Fruit fly (Drosophila melanogaster): ENCODE measurements around the gene CG12204.

The CG12204 gene

dm6 chrX:19496808-19497259 is 2.6 kb upstream of the CG12204 start (continued):
- TF ChIP-seq vri (GFP tag; optimal IDR thresholded peaks at IDR 0.05) (peak; percentile 61), acj6 (GFP tag; optimal IDR thresholded peaks at IDR 0.05) (no peak), CG3919 (GFP tag; optimal IDR thresholded peaks at IDR 0.05) (no peak), CG6854 (GFP tag; optimal IDR thresholded peaks at IDR 0.05) (no peak), Blimp-1 (GFP tag; optimal IDR thresholded peaks at IDR 0.05) (no peak), Smox (GFP tag; optimal IDR thresholded peaks at IDR 0.05) (no peak), achi (GFP tag; optimal IDR thresholded peaks at IDR 0.05) (no peak), Eip78C (GFP tag) (no peak), Sox15 (GFP tag; optimal IDR thresholded peaks at IDR 0.05) (no peak), CG16779 (tag; optimal IDR thresholded peaks at IDR 0.05) (no peak), ss (GFP tag; optimal IDR thresholded peaks at IDR 0.05) (peak in 1 of 2 experiments; percentile 12), CG4318 (GFP tag; optimal IDR thresholded peaks at IDR 0.05) (no peak), Met (GFP tag; optimal IDR thresholded peaks at IDR 0.05) (no peak)

- TF ChIP-seq CG4318 (GFP tag; optimal IDR thresholded peaks at IDR 0.05): no peak
- peak; percentile 47; the same call in 1 of the 2 replicates for TF ChIP-seq CG11294 (GFP tag; IDR thresholded peaks at IDR 0.05)
- TF ChIP-seq fkh (GFP tag; optimal IDR thresholded peaks at IDR 0.05): peak; percentile 60
- TF ChIP-seq CG10669 (GFP tag; optimal IDR thresholded peaks at IDR 0.05): peak; percentile 59
- TF ChIP-seq CG10631 (GFP tag; optimal IDR thresholded peaks at IDR 0.05): peak; percentile 69
- TF ChIP-seq dac (GFP tag; optimal IDR thresholded peaks at IDR 0.05): peak; percentile 66
- no peak for TF ChIP-seq vri (GFP tag; optimal IDR thresholded peaks at IDR 0.05)
- peak; percentile 61 for TF ChIP-seq CG3919 (GFP tag; optimal IDR thresholded peaks at IDR 0.05)
- peak; percentile 35 for TF ChIP-seq CG8319 (GFP tag; optimal IDR thresholded peaks at IDR 0.05)
- peak; percentile 9 to 48 for TF ChIP-seq ss (GFP tag; optimal IDR thresholded peaks at IDR 0.05)
- TF ChIP-seq Ets96B (tag; optimal IDR thresholded peaks at IDR 0.05): peak; percentile 56
- peak; percentile 68 for TF ChIP-seq Hr39 (GFP tag; optimal IDR thresholded peaks at IDR 0.05)
- no peak for TF ChIP-seq Blimp-1 (GFP tag; optimal IDR thresholded peaks at IDR 0.05)
- TF ChIP-seq spab (GFP tag; optimal IDR thresholded peaks at IDR 0.05): no peak
- peak; percentile 12 for TF ChIP-seq CG16779 (tag; optimal IDR thresholded peaks at IDR 0.05)
- TF ChIP-seq CG6163 (GFP tag; IDR thresholded peaks at IDR 0.05): peak; percentile 61
- TF ChIP-seq fd59A (GFP tag; optimal IDR thresholded peaks at IDR 0.05): peak; percentile 45
- peak; percentile 58 for TF ChIP-seq CG6276 (GFP tag; optimal IDR thresholded peaks at IDR 0.05)
- peak; percentile 62 for TF ChIP-seq Eip75B (GFP tag; optimal IDR thresholded peaks at IDR 0.05)
- peak; percentile 72 for TF ChIP-seq CG15336 (GFP tag; IDR thresholded peaks at IDR 0.05)
- TF ChIP-seq acj6 (GFP tag; optimal IDR thresholded peaks at IDR 0.05): peak; percentile 64
- TF ChIP-seq Sox14 (GFP tag; optimal IDR thresholded peaks at IDR 0.05): peak; percentile 66
- peak; percentile 36 for TF ChIP-seq Lpt (GFP tag; optimal IDR thresholded peaks at IDR 0.05)
- peak; percentile 56 for TF ChIP-seq CG8632 (GFP tag; optimal IDR thresholded peaks at IDR 0.05)
- TF ChIP-seq Eip78C (GFP tag): peak; percentile 90
- TF ChIP-seq topi (GFP tag; optimal IDR thresholded peaks at IDR 0.05): peak; percentile 69
- TF ChIP-seq Met (GFP tag; optimal IDR thresholded peaks at IDR 0.05): peak; percentile 73
- peak; percentile 62 for TF ChIP-seq CG6792 (GFP tag; optimal IDR thresholded peaks at IDR 0.05)
- no peak for TF ChIP-seq Hr38 (GFP tag; optimal IDR thresholded peaks at IDR 0.05)
- peak; percentile 84 for TF ChIP-seq eg (GFP tag; IDR thresholded peaks at IDR 0.05)
- peak; percentile 77 for TF ChIP-seq CG8119 (GFP tag; IDR thresholded peaks at IDR 0.05)
- peak; percentile 57 for TF ChIP-seq CG6808 (GFP tag; optimal IDR thresholded peaks at IDR 0.05)
- peak; percentile 63 for TF ChIP-seq cyc (GFP tag; optimal IDR thresholded peaks at IDR 0.05)
- no peak for TF ChIP-seq Eip93F (GFP tag; optimal IDR thresholded peaks at IDR 0.05)
- peak; percentile 77 for TF ChIP-seq pdm3 (GFP tag; optimal IDR thresholded peaks at IDR 0.05)
- TF ChIP-seq CG11762 (GFP tag; optimal IDR thresholded peaks at IDR 0.05; ENCODE audit: insufficient read depth): peak; percentile 38
- TF ChIP-seq net (GFP tag; optimal IDR thresholded peaks at IDR 0.05): peak; percentile 58
- peak; percentile 65 for TF ChIP-seq lz (GFP tag; optimal IDR thresholded peaks at IDR 0.05)
- peak; percentile 26 for TF ChIP-seq CG34406 (GFP tag; optimal IDR thresholded peaks at IDR 0.05)
- peak; percentile 57 for TF ChIP-seq CG3032 (tag; optimal IDR thresholded peaks at IDR 0.05)
- peak; percentile 43 for TF ChIP-seq CG11902 (GFP tag; optimal IDR thresholded peaks at IDR 0.05)
- TF ChIP-seq OdsH (GFP tag; optimal IDR thresholded peaks at IDR 0.05): peak; percentile 63
- peak; percentile 60 for TF ChIP-seq Smox (GFP tag; optimal IDR thresholded peaks at IDR 0.05)
Observed at dm6 chrX:19495611-19496583, 1.7 kb upstream of the CG12204 start.
